Fruit fly (Drosophila melanogaster): ENCODE results near the gene CG6790.
A peak's percentile ranks its signal among the peaks of the same experiment; 100 is the strongest.

DNA sequence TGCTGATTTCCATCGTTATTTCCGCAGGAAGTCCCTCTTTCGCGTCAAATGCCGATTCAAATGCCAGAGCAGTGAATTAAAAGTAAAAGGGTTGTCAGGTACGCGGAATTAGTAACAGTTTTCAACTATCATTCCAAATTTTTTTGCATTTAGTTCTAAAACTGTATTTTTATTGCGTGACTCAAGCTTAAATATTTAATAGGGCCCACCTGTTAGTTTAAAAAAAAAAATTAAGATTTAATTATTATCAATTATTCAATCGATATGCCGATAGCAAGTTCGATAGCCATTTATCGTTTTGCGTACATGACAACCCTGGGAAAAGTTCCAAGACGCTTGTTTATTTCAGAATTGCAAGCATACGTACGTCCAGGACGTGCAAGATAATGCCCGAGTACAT is 44.5 kb upstream of the CG6790 start, which contains the start of gene CG14711:
- TF ChIP-seq toe (GFP tag; optimal IDR thresholded peaks at IDR 0.05) (no peak), CG7101 (tag; optimal IDR thresholded peaks at IDR 0.05) (peak; percentile 86), CG5204 (GFP tag; optimal IDR thresholded peaks at IDR 0.05) (no peak), kay (GFP tag; ENCODE audit: borderline replicate concordance) (no peak), tj (GFP tag; optimal IDR thresholded peaks at IDR 0.05) (peak; percentile 68), CG11617 (GFP tag; optimal IDR thresholded peaks at IDR 0.05) (peak; percentile 88), CG14711 (tag; optimal IDR thresholded peaks at IDR 0.05) (peak; percentile 100), Crg-1 (GFP tag; optimal IDR thresholded peaks at IDR 0.05) (peak; percentile 84)
